Worm (Caenorhabditis elegans) whole organism, L4/young adult: ENCODE results near the gene ltah-1.2.

Experiments
- W03F9.2 ChIP-seq: fragments of 150-350 bp; optimal IDR thresholded peaks from 2 replicates; lab custom pipeline; 2014; ENCODE audit warnings: missing biosample characterization, missing genetic modification characterization
- dao-5 ChIP-seq: sonication (generic microtip); optimal IDR thresholded peaks from 2 replicates; lab custom pipeline; 2016; ENCODE audit warnings: missing genotype, missing genetic modification characterization, moderate library complexity, missing compliant biosample characterization
- him-1 ChIP-seq: sonication (generic microtip); optimal IDR thresholded peaks from 2 replicates; lab custom pipeline; 2016; ENCODE audit warnings: missing genotype, missing genetic modification reagents, missing genetic modification characterization, missing compliant biosample characterization

- no peak for TF ChIP-seq W03F9.2
- no peak for TF ChIP-seq him-1
- TF ChIP-seq dao-5, result no peak
Measured at ce11 chrIV:3579477-3579975, 33.3 kb downstream of the ltah-1.2 start, which contains the start of gene Y37E11B.1.
